Worm (Caenorhabditis elegans) whole organism, L3 larva: ENCODE results near the gene K07F5.15.

ENCODE experiments used
- ceh-82 ChIP-seq: fragments of 150-350 bp; optimal IDR thresholded peaks from 2 replicates; lab custom pipeline; 2014; ENCODE audit warnings: missing biosample characterization, missing genetic modification characterization
- egl-27 ChIP-seq: sonication (generic microtip); optimal IDR thresholded peaks from 4 replicates; lab custom pipeline; 2017; ENCODE audit warnings: missing biosample characterization, missing genetic modification reagents, missing genetic modification characterization
- lin-39 ChIP-seq: fragments of 150-350 bp; optimal IDR thresholded peaks from 2 replicates; lab custom pipeline; 2018; ENCODE audit warnings: missing biosample characterization, missing genetic modification reagents, missing genetic modification characterization
- nhr-76 ChIP-seq: fragments of 150-350 bp; sonication (generic microtip); optimal IDR thresholded peaks from 5 replicates; lab custom pipeline; 2014; ENCODE audit warnings: missing biosample characterization, missing genetic modification characterization

- TF ChIP-seq nhr-76 (tag; lab: Kevin White, UChicago) (no peak), ceh-82 (tag; lab: Kevin White, UChicago) (no peak), egl-27 (tag; lab: Kevin White, UChicago) (no peak), lin-39 (tag; lab: Kevin White, UChicago) (no peak)
These were observed 27.1 kb downstream of the K07F5.15 start, which contains the start of gene F32B6.4 for ce11 chrIV:9891938-9892337.
